Fruit fly (Drosophila melanogaster): ENCODE data around the gene Hus1-like.

- no peak for TF ChIP-seq CG11617 (GFP tag; optimal IDR thresholded peaks at IDR 0.05)
- no peak for TF ChIP-seq Mnt (GFP tag; optimal IDR thresholded peaks at IDR 0.05)
- TF ChIP-seq CG7101 (tag; optimal IDR thresholded peaks at IDR 0.05): no peak
- TF ChIP-seq CG7045 (GFP tag; optimal IDR thresholded peaks at IDR 0.05): no peak
- no peak for TF ChIP-seq tj (GFP tag; optimal IDR thresholded peaks at IDR 0.05)
- TF ChIP-seq cnc (optimal IDR thresholded peaks at IDR 0.05): no peak
Measured at dm6 chr3R:4811124-4811935, 566 bp downstream of the Hus1-like start, which contains the start of gene Gmppb.

All from whole organism, adult.